Worm (Caenorhabditis elegans) whole organism, L1 larva: ENCODE data around the gene sde-2.

ENCODE experiments used
- dpl-1 ChIP-seq, 3 experiments: fragments of 150-350 bp in 2 of 3; sonication (generic microtip) in 1 of 3; optimal IDR thresholded peaks; 2 replicates each; lab custom pipeline; 2014 to 2017; ENCODE audit warnings: missing biosample characterization in 3 of 3, missing genetic modification characterization in 3 of 3, missing genetic modification reagents in 3 of 3
- egl-27 ChIP-seq, 2 experiments: fragments of 150-350 bp in 1 of 2; sonication (generic microtip); optimal IDR thresholded peaks; 3 replicates each; lab custom pipeline; 2017 to 2018; ENCODE audit warnings: missing biosample characterization in 2 of 2, missing genetic modification characterization in 2 of 2, missing genetic modification reagents in 2 of 2
- irx-1 ChIP-seq: sonication (generic microtip); optimal IDR thresholded peaks from 2 replicates; lab custom pipeline; 2016; ENCODE audit warnings: missing genetic modification characterization, missing compliant biosample characterization
- nhr-76 ChIP-seq: sonication (generic microtip); optimal IDR thresholded peaks from 2 replicates; lab custom pipeline; 2017; ENCODE audit warnings: missing biosample characterization, missing genetic modification characterization
- nhr-84 ChIP-seq: sonication (generic microtip); optimal IDR thresholded peaks from 2 replicates; lab custom pipeline; 2017; ENCODE audit warnings: missing biosample characterization, missing genetic modification characterization
- unc-130 ChIP-seq: fragments of 150-350 bp; optimal IDR thresholded peaks from 2 replicates; lab custom pipeline; 2017; ENCODE audit warnings: missing biosample characterization, missing genetic modification characterization, inconsistent platforms
- unc-62 ChIP-seq: fragments of 150-350 bp; optimal IDR thresholded peaks from 2 replicates; lab custom pipeline; 2014; ENCODE audit warnings: missing biosample characterization, missing genetic modification reagents, missing genetic modification characterization
- ztf-4 ChIP-seq: fragments of 150-350 bp; optimal IDR thresholded peaks from 2 replicates; lab custom pipeline; 2014; ENCODE audit warnings: missing biosample characterization, missing genetic modification characterization

- TF ChIP-seq dpl-1 (GFP tag; optimal IDR thresholded peaks at IDR 0.05; lab: Kevin White, UChicago) (peak; percentile 42 to 51 (median 46)), unc-130 (no peak), ztf-4 (tag; lab: Kevin White, UChicago) (peak; percentile 32), unc-62 (GFP tag; lab: Kevin White, UChicago) (no peak), egl-27 (tag; optimal IDR thresholded peaks at IDR 0.05; lab: Kevin White, UChicago) (peak in 1 of 2 experiments; percentile 56), nhr-76 (tag; lab: Kevin White, UChicago) (no peak), nhr-84 (no peak), irx-1 (no peak)
These were observed 27.9 kb downstream of the sde-2 start for ce11 chrV:13655202-13655764.
